Fruit fly (Drosophila melanogaster) whole organism, embryonic: Measurements from ENCODE around the gene orion.

Experiments
- Abd-B ChIP-seq: fragments of 200-800 bp; sonication (Bioruptor generic); optimal IDR thresholded peaks from 2 replicates; lab custom pipeline; 2018; ENCODE audit warnings: missing biosample characterization, mild to moderate bottlenecking, missing genetic modification characterization, moderate library complexity
- CG10209 ChIP-seq: fragments of 200-800 bp; sonication (Bioruptor generic); optimal IDR thresholded peaks from 3 replicates; lab custom pipeline; 2017; ENCODE audit warnings: missing biosample characterization, mild to moderate bottlenecking, missing genetic modification characterization, missing genetic modification reagents
- CG11723 ChIP-seq: fragments of 200-800 bp; sonication (Bioruptor generic); optimal IDR thresholded peaks from 2 replicates; lab custom pipeline; 2017; ENCODE audit warnings: missing biosample characterization, mild to moderate bottlenecking, missing genetic modification characterization
- CG12391 ChIP-seq: fragments of 200-800 bp; sonication (Bioruptor generic); optimal IDR thresholded peaks from 3 replicates; lab custom pipeline; 2018; ENCODE audit warnings: missing biosample characterization, mild to moderate bottlenecking, missing genetic modification characterization, moderate library complexity
- CG13775 ChIP-seq: fragments of 200-800 bp; sonication (Bioruptor generic); optimal IDR thresholded peaks from 3 replicates; lab custom pipeline; 2017; ENCODE audit warnings: missing biosample characterization, mild to moderate bottlenecking, missing genetic modification characterization
- CG15073 ChIP-seq: fragments of 200-800 bp; sonication (Bioruptor generic); optimal IDR thresholded peaks from 2 replicates; lab custom pipeline; 2016; ENCODE audit warnings: missing biosample characterization, missing genetic modification characterization
- CG16863 ChIP-seq: fragments of 200-800 bp; sonication (Bioruptor generic); optimal IDR thresholded peaks from 3 replicates; lab custom pipeline; 2016; ENCODE audit warnings: missing biosample characterization, missing genetic modification characterization
- CG17385 ChIP-seq: fragments of 200-800 bp; sonication (Bioruptor generic); optimal IDR thresholded peaks from 3 replicates; lab custom pipeline; 2018; ENCODE audit warnings: missing biosample characterization, mild to moderate bottlenecking, missing genetic modification characterization
- CG2116 ChIP-seq: fragments of 200-800 bp; sonication (Bioruptor generic); optimal IDR thresholded peaks from 3 replicates; lab custom pipeline; 2018; ENCODE audit warnings: missing biosample characterization, mild to moderate bottlenecking, missing genetic modification characterization
- CG2712 ChIP-seq: fragments of 200-800 bp; optimal IDR thresholded peaks from 3 replicates; lab custom pipeline; 2019; ENCODE audit warnings: missing biosample characterization, mild to moderate bottlenecking, missing genetic modification characterization, moderate library complexity
- CG4617 ChIP-seq: fragments of 200-800 bp; sonication (Bioruptor generic); optimal IDR thresholded peaks from 3 replicates; lab custom pipeline; 2016; ENCODE audit warnings: missing biosample characterization, missing genetic modification characterization, borderline replicate concordance
- CG4707 ChIP-seq: fragments of 200-800 bp; sonication (Bioruptor generic); optimal IDR thresholded peaks from 2 replicates; lab custom pipeline; 2018; ENCODE audit warnings: missing biosample characterization, mild to moderate bottlenecking, missing genetic modification characterization, moderate library complexity
- CG6175 ChIP-seq: fragments of 200-800 bp; sonication (Bioruptor generic); IDR thresholded peaks from 3 replicates; pipeline ENCODE4 v1.3.6; 2022; ENCODE audit warnings: missing biosample characterization, missing genetic modification characterization
- CG7745 ChIP-seq: fragments of 200-800 bp; sonication (Bioruptor generic); optimal IDR thresholded peaks from 2 replicates; lab custom pipeline; 2018; ENCODE audit warnings: missing biosample characterization, mild to moderate bottlenecking, missing genetic modification characterization, moderate library complexity
- CG7839 ChIP-seq: fragments of 200-800 bp; sonication (Bioruptor generic); optimal IDR thresholded peaks from 3 replicates; lab custom pipeline; 2018; ENCODE audit warnings: missing biosample characterization, mild to moderate bottlenecking, missing genetic modification characterization, moderate library complexity
- CG9609 ChIP-seq: fragments of 200-800 bp; sonication (Bioruptor generic); optimal IDR thresholded peaks from 3 replicates; lab custom pipeline; 2016; ENCODE audit warnings: missing biosample characterization, missing genetic modification characterization
- CTCF ChIP-seq: fragments of 200-800 bp; sonication (Bioruptor generic); optimal IDR thresholded peaks from 2 replicates; lab custom pipeline; 2017; ENCODE audit warnings: missing biosample characterization, mild to moderate bottlenecking, missing genetic modification characterization, moderate library complexity
- D19A ChIP-seq: fragments of 200-800 bp; optimal IDR thresholded peaks from 3 replicates; lab custom pipeline; 2019; ENCODE audit warnings: missing biosample characterization, mild to moderate bottlenecking, missing genetic modification characterization, moderate library complexity
- Dek ChIP-seq: fragments of 200-800 bp; sonication (Bioruptor generic); optimal IDR thresholded peaks from 3 replicates; lab custom pipeline; 2019; ENCODE audit warnings: missing biosample characterization, mild to moderate bottlenecking, missing genetic modification characterization, moderate library complexity
- Ets65A ChIP-seq: fragments of 200-800 bp; sonication (Bioruptor generic); peaks from one replicate; lab custom pipeline; 2016; ENCODE audit warnings: missing biosample characterization, missing genetic modification characterization
- Fer3 ChIP-seq: fragments of 200-800 bp; sonication (Bioruptor generic); optimal IDR thresholded peaks from 2 replicates; lab custom pipeline; 2018; ENCODE audit warnings: missing biosample characterization, mild to moderate bottlenecking, missing genetic modification characterization, moderate library complexity
- Hmx ChIP-seq: fragments of 200-800 bp; sonication (Bioruptor generic); optimal IDR thresholded peaks from 2 replicates; lab custom pipeline; 2016; ENCODE audit warnings: missing biosample characterization, missing genetic modification characterization
- Hr78 ChIP-seq, 2 experiments: fragments of 200-800 bp in 1 of 2; fragments of >200 bp in 1 of 2; sonication (Bioruptor generic) in 1 of 2; optimal IDR thresholded peaks; 2 replicates each; lab custom pipeline; 2017 to 2019; ENCODE audit warnings: missing biosample characterization in 2 of 2, missing genetic modification characterization in 2 of 2, mild to moderate bottlenecking in 1 of 2, moderate library complexity in 1 of 2
- Lim3 ChIP-seq: fragments of 200-800 bp; sonication (Bioruptor generic); IDR thresholded peaks from 2 replicates; pipeline ENCODE4 v1.3.6; 2022; ENCODE audit warnings: missing biosample characterization, missing genetic modification characterization
- Lpt ChIP-seq: fragments of >200 bp; optimal IDR thresholded peaks from 2 replicates; lab custom pipeline; 2018; ENCODE audit warnings: missing biosample characterization, missing genetic modification characterization
- MESR4 ChIP-seq: fragments of 200-800 bp; sonication (Bioruptor generic); optimal IDR thresholded peaks from 2 replicates; lab custom pipeline; 2018; ENCODE audit warnings: missing biosample characterization, mild to moderate bottlenecking, missing genetic modification characterization, moderate library complexity
- Myb ChIP-seq: fragments of 200-800 bp; sonication (Bioruptor generic); optimal IDR thresholded peaks from 2 replicates; lab custom pipeline; 2016; ENCODE audit warnings: missing biosample characterization, missing genetic modification characterization
- Nf-YC ChIP-seq: fragments of 200-800 bp; optimal IDR thresholded peaks from 3 replicates; lab custom pipeline; 2019; ENCODE audit warnings: missing biosample characterization, mild to moderate bottlenecking, missing genetic modification characterization, moderate library complexity
- Oli ChIP-seq: fragments of 200-800 bp; sonication (Bioruptor generic); optimal IDR thresholded peaks from 2 replicates; lab custom pipeline; 2018; ENCODE audit warnings: missing biosample characterization, mild to moderate bottlenecking, missing genetic modification characterization, moderate library complexity
- Stat92E ChIP-seq, 3 experiments: fragments of >200 bp in 2 of 3; fragments of 200-800 bp in 1 of 3; sonication (Bioruptor generic) in 1 of 3; optimal IDR thresholded peaks; 2 replicates each; lab custom pipeline; 2017 to 2019; ENCODE audit warnings: missing biosample characterization in 3 of 3, missing genetic modification characterization in 3 of 3, mild to moderate bottlenecking in 1 of 3, moderate library complexity in 1 of 3
- bab2 ChIP-seq: fragments of 200-800 bp; sonication (Bioruptor generic); optimal IDR thresholded peaks from 2 replicates; lab custom pipeline; 2016; ENCODE audit warnings: missing biosample characterization, missing genetic modification characterization
- bbx ChIP-seq: fragments of 200-800 bp; sonication (Bioruptor generic); IDR thresholded peaks from 2 replicates; pipeline ENCODE4 v1.3.6; 2022; ENCODE audit warnings: missing biosample characterization, missing genetic modification characterization; ENCODE audit not compliant: partially characterized antibody
- bcd ChIP-seq: fragments of 200-800 bp; sonication (Bioruptor generic); optimal IDR thresholded peaks from 2 replicates; lab custom pipeline; 2017; ENCODE audit warnings: missing biosample characterization, mild to moderate bottlenecking, missing genetic modification characterization
- cad ChIP-seq: fragments of >200 bp; optimal IDR thresholded peaks from 2 replicates; lab custom pipeline; 2017; ENCODE audit warnings: missing biosample characterization, missing genetic modification characterization
- croc ChIP-seq: fragments of 200-800 bp; sonication (Bioruptor generic); conservative IDR thresholded peaks from 3 replicates; pipeline ENCODE4 v1.3.6; 2022; ENCODE audit warnings: missing biosample characterization, missing genetic modification characterization
- da ChIP-seq: fragments of 200-800 bp; sonication (Bioruptor generic); optimal IDR thresholded peaks from 2 replicates; lab custom pipeline; 2016; ENCODE audit warnings: missing biosample characterization, missing genetic modification characterization
- dimm ChIP-seq: fragments of 200-800 bp; sonication (Bioruptor generic); IDR thresholded peaks from 2 replicates; pipeline ENCODE4 v1.3.6; 2022; ENCODE audit warnings: missing biosample characterization, missing genetic modification characterization
- dmrt11E ChIP-seq: fragments of 200-800 bp; sonication (Bioruptor generic); optimal IDR thresholded peaks from 3 replicates; lab custom pipeline; 2018; ENCODE audit warnings: missing biosample characterization, mild to moderate bottlenecking, missing genetic modification characterization, moderate library complexity
- dmrt99B ChIP-seq: fragments of 200-800 bp; sonication (Bioruptor generic); optimal IDR thresholded peaks from 2 replicates; lab custom pipeline; 2018; ENCODE audit warnings: missing biosample characterization, mild to moderate bottlenecking, missing genetic modification characterization, moderate library complexity
- exex ChIP-seq: fragments of 200-800 bp; sonication (Bioruptor generic); optimal IDR thresholded peaks from 4 replicates; lab custom pipeline; 2018; ENCODE audit warnings: missing biosample characterization, mild to moderate bottlenecking, missing genetic modification characterization, moderate library complexity
- her ChIP-seq: fragments of 200-800 bp; sonication (Bioruptor generic); optimal IDR thresholded peaks from 2 replicates; lab custom pipeline; 2016; ENCODE audit warnings: missing biosample characterization, missing genetic modification characterization
- insv ChIP-seq, 2 experiments: fragments of 200-800 bp; sonication (Bioruptor generic); optimal IDR thresholded peaks; 3 replicates each; lab custom pipeline; 2016 to 2018; ENCODE audit warnings: missing biosample characterization in 2 of 2, missing genetic modification characterization in 2 of 2
- kah ChIP-seq: fragments of 200-800 bp; sonication (Bioruptor generic); optimal IDR thresholded peaks from 2 replicates; lab custom pipeline; 2018; ENCODE audit warnings: missing biosample characterization, mild to moderate bottlenecking, missing genetic modification characterization
- lab ChIP-seq: fragments of 200-800 bp; sonication (Bioruptor generic); optimal IDR thresholded peaks from 3 replicates; lab custom pipeline; 2017; ENCODE audit warnings: missing biosample characterization, missing genetic modification characterization, mild to moderate bottlenecking, moderate library complexity, missing genetic modification reagents
- lov ChIP-seq, 2 experiments: fragments of 200-800 bp in 1 of 2; fragments of >200 bp in 1 of 2; sonication (Bioruptor generic) in 1 of 2; IDR thresholded peaks in 1 of 2; optimal IDR thresholded peaks in 1 of 2; 2 replicates in 1 of 2; 3 replicates in 1 of 2; pipeline versions ENCODE4 v1.3.6 to Lab custom; 2017 to 2022; ENCODE audit warnings: missing biosample characterization in 1 of 2, missing genetic modification characterization in 1 of 2
- pb ChIP-seq: fragments of 200-800 bp; sonication (Bioruptor generic); optimal IDR thresholded peaks from 3 replicates; lab custom pipeline; 2016; ENCODE audit warnings: missing biosample characterization, missing genetic modification characterization
- pros ChIP-seq: fragments of 200-800 bp; sonication (Bioruptor generic); optimal IDR thresholded peaks from 3 replicates; lab custom pipeline; 2019; ENCODE audit warnings: missing biosample characterization, mild to moderate bottlenecking, missing genetic modification characterization, moderate library complexity
- pzg ChIP-seq: fragments of 200-800 bp; sonication (Bioruptor generic); optimal IDR thresholded peaks from 3 replicates; lab custom pipeline; 2018; ENCODE audit warnings: missing biosample characterization, mild to moderate bottlenecking, missing genetic modification characterization, moderate library complexity
- sob ChIP-seq: fragments of 200-800 bp; sonication (Bioruptor generic); IDR thresholded peaks from 2 replicates; pipeline ENCODE4 v1.3.6; 2022; ENCODE audit warnings: missing biosample characterization, missing genetic modification characterization
- tap ChIP-seq: fragments of 200-800 bp; optimal IDR thresholded peaks from 3 replicates; lab custom pipeline; 2019; ENCODE audit warnings: missing biosample characterization, mild to moderate bottlenecking, missing genetic modification characterization, moderate library complexity

orion gene

dm6 chrX:7931028-7931549 lies 15.6 kb downstream of the orion start, which contains the start of gene mahe (continued):
- TF ChIP-seq sob (GFP tag; lab: Robert Waterston, UW): no peak
- peak; percentile 57 for TF ChIP-seq pzg (GFP tag; lab: Kevin White, UChicago)
- TF ChIP-seq exex (tag; lab: Kevin White, UChicago): no peak
- TF ChIP-seq CG17385 (GFP tag; lab: Kevin White, UChicago): peak; percentile 49
- TF ChIP-seq CG11723: no peak
- no peak for TF ChIP-seq croc (GFP tag; lab: Robert Waterston, UW)
- no peak for TF ChIP-seq CG4707
- no peak for TF ChIP-seq cad (GFP tag; lab: Kevin White, UChicago)
- TF ChIP-seq CG7839 (tag; lab: Kevin White, UChicago): no peak
- TF ChIP-seq MESR4 (GFP tag; lab: Kevin White, UChicago): peak; percentile 78
- no peak for TF ChIP-seq Lim3 (GFP tag; lab: Robert Waterston, UW)
- no peak for TF ChIP-seq kah (GFP tag; lab: Kevin White, UChicago)
- TF ChIP-seq Oli (tag; lab: Kevin White, UChicago): no peak
- TF ChIP-seq pros (GFP tag; lab: Kevin White, UChicago): peak; percentile 46
- TF ChIP-seq CG2712 (tag; lab: Kevin White, UChicago): no peak
- no peak for TF ChIP-seq Dek (tag; lab: Kevin White, UChicago)
- no peak for TF ChIP-seq CG6175
- no peak for TF ChIP-seq CG16863
- TF ChIP-seq CG13775: no peak
- no peak for TF ChIP-seq CG10209 (GFP tag; lab: Kevin White, UChicago)
- no peak for TF ChIP-seq da (GFP tag; lab: Kevin White, UChicago)
- no peak for TF ChIP-seq dmrt99B (tag; lab: Kevin White, UChicago)
- peak; percentile 91 for TF ChIP-seq CG2116 (GFP tag; lab: Kevin White, UChicago)
- TF ChIP-seq bbx: peak; percentile 94
- no peak for TF ChIP-seq dmrt11E
- no peak for TF ChIP-seq Stat92E (GFP tag; optimal IDR thresholded peaks at IDR 0.05; lab: Kevin White, UChicago)
- no peak for TF ChIP-seq her (GFP tag; lab: Kevin White, UChicago)
- TF ChIP-seq CTCF (GFP tag; lab: Kevin White, UChicago): no peak
- TF ChIP-seq Ets65A (GFP tag; lab: Kevin White, UChicago): no peak
- no peak for TF ChIP-seq CG9609 (GFP tag; lab: Kevin White, UChicago)
- no peak for TF ChIP-seq CG15073
- TF ChIP-seq bab2 (GFP tag; lab: Kevin White, UChicago): no peak
- no peak for TF ChIP-seq Abd-B (GFP tag; lab: Kevin White, UChicago)
- TF ChIP-seq insv (GFP tag; optimal IDR thresholded peaks at IDR 0.05; lab: Kevin White, UChicago): no peak
- TF ChIP-seq D19A: no peak
- TF ChIP-seq Lpt: no peak
- TF ChIP-seq lab (GFP tag; lab: Kevin White, UChicago): no peak
- no peak for TF ChIP-seq pb
- TF ChIP-seq dimm (GFP tag; lab: Robert Waterston, UW): no peak
- no peak for TF ChIP-seq lov (optimal IDR thresholded peaks at IDR 0.05; lab: Kevin White, UChicago)
- no peak for TF ChIP-seq lov (GFP tag; IDR thresholded peaks at IDR 0.05; lab: Robert Waterston, UW)
- TF ChIP-seq bcd: no peak
- TF ChIP-seq Hr78 (GFP tag; optimal IDR thresholded peaks at IDR 0.05; lab: Kevin White, UChicago): no peak
- peak; percentile 13 for TF ChIP-seq CG4617 (GFP tag; lab: Kevin White, UChicago)
- peak; percentile 11 for TF ChIP-seq CG12391 (tag; lab: Kevin White, UChicago)
- TF ChIP-seq CG7745 (tag; lab: Kevin White, UChicago): no peak
- no peak for TF ChIP-seq tap (tag; lab: Kevin White, UChicago)
- no peak for TF ChIP-seq Fer3 (tag; lab: Kevin White, UChicago)
- TF ChIP-seq Myb (GFP tag; lab: Kevin White, UChicago): peak; percentile 10
- TF ChIP-seq Hmx (GFP tag; lab: Kevin White, UChicago): no peak
- TF ChIP-seq Nf-YC (tag; lab: Kevin White, UChicago): no peak
